Worm (Caenorhabditis elegans): Measurements from ENCODE around the gene T21C9.6.

DNA sequence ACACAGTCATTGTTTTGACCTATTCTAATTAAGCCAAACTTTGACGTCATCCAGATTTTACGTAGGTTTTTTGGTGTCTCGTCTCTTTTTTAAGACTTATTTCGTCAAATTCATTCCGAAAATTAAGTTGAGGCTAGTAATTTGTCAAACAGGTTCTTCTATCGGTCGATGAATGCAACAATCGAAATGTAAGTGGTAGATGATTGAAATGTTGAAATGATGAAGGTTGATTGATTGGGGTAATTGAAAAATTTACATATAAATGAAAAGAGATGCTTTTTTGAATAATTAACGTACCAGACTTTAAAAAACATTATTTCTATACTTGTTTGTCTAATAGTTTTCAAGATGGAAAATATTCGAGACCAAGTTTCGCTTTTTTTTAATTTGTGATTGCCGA, 25.3 kb upstream of the T21C9.6 start:
- TF ChIP-seq F39B2.1 (GFP tag; IDR thresholded peaks at IDR 0.05) (no peak), snpc-3.4 (tag; optimal IDR thresholded peaks at IDR 0.05) (no peak), nfya-1 (tag; optimal IDR thresholded peaks at IDR 0.05; ENCODE audit: borderline replicate concordance, insufficient read depth) (no peak), efl-1 (GFP tag; optimal IDR thresholded peaks at IDR 0.05) (no peak), snpc-4 (GFP tag; optimal IDR thresholded peaks at IDR 0.05) (no peak), snpc-4 (tag; optimal IDR thresholded peaks at IDR 0.05) (no peak), unc-130 (GFP tag; optimal IDR thresholded peaks at IDR 0.05) (no peak), unc-62 (GFP tag; optimal IDR thresholded peaks at IDR 0.05) (no peak), mcd-1 (GFP tag; IDR thresholded peaks at IDR 0.05) (no peak), ets-4 (GFP tag; optimal IDR thresholded peaks at IDR 0.05) (no peak), ama-1 (optimal IDR thresholded peaks at IDR 0.05) (no peak), ama-1 (GFP tag; optimal IDR thresholded peaks at IDR 0.05) (no peak), ztf-28 (GFP tag; IDR thresholded peaks at IDR 0.05) (no peak), Y67H2A.10 (GFP tag; conservative IDR thresholded peaks at IDR 0.05) (no peak), egl-44 (GFP tag; IDR thresholded peaks at IDR 0.05) (no peak)
